Fruit fly (Drosophila melanogaster) whole organism, pupa: Measurements from ENCODE around the gene CG42464.

Source experiments
- CG10348 ChIP-seq: fragments of 200-800 bp; sonication (Bioruptor generic); IDR thresholded peaks from 2 replicates; pipeline ENCODE4 v1.3.6; 2022; ENCODE audit warnings: missing biosample characterization, missing genetic modification characterization
- CG12605 ChIP-seq: fragments of 200-800 bp; sonication (Bioruptor generic); IDR thresholded peaks from 2 replicates; pipeline ENCODE4 v1.3.6; 2022; ENCODE audit warnings: missing biosample characterization, missing genetic modification characterization
- CG13204 ChIP-seq: fragments of 200-800 bp; sonication (Bioruptor generic); optimal IDR thresholded peaks from 2 replicates; lab custom pipeline; 2018; ENCODE audit warnings: missing biosample characterization, mild to moderate bottlenecking, missing genetic modification characterization, moderate library complexity
- CG14655 ChIP-seq: fragments of 200-800 bp; sonication (Bioruptor generic); optimal IDR thresholded peaks from 3 replicates; lab custom pipeline; 2017; ENCODE audit warnings: mild to moderate bottlenecking, missing biosample characterization, missing genetic modification reagents, missing genetic modification characterization
- CG15710 ChIP-seq: fragments of 200-800 bp; sonication (Bioruptor generic); optimal IDR thresholded peaks from 2 replicates; lab custom pipeline; 2018; ENCODE audit warnings: missing biosample characterization, mild to moderate bottlenecking, missing genetic modification characterization, moderate library complexity
- CG17806 ChIP-seq: fragments of 200-800 bp; sonication (Bioruptor generic); optimal IDR thresholded peaks from 2 replicates; lab custom pipeline; 2018; ENCODE audit warnings: missing biosample characterization, mild to moderate bottlenecking, missing genetic modification characterization, moderate library complexity
- CG32121 ChIP-seq: fragments of 200-800 bp; sonication (Bioruptor generic); IDR thresholded peaks from 2 replicates; pipeline ENCODE4 v1.3.6; 2022; ENCODE audit warnings: missing biosample characterization, missing genetic modification characterization
- CG34367 ChIP-seq: fragments of 200-800 bp; sonication (Bioruptor generic); optimal IDR thresholded peaks from 2 replicates; lab custom pipeline; 2018; ENCODE audit warnings: missing biosample characterization, mild to moderate bottlenecking, missing genetic modification characterization
- CG4496 ChIP-seq: fragments of 200-800 bp; sonication (Bioruptor generic); IDR thresholded peaks from 3 replicates; pipeline ENCODE4 v1.3.6; 2022; ENCODE audit warnings: missing biosample characterization, missing genetic modification characterization
- CG8159 ChIP-seq: fragments of 200-800 bp; sonication (Bioruptor generic); optimal IDR thresholded peaks from 3 replicates; lab custom pipeline; 2018; ENCODE audit warnings: missing biosample characterization, mild to moderate bottlenecking, missing genetic modification characterization, moderate library complexity
- CG8301 ChIP-seq: fragments of 200-800 bp; sonication (Bioruptor generic); optimal IDR thresholded peaks from 2 replicates; lab custom pipeline; 2018; ENCODE audit warnings: missing biosample characterization, mild to moderate bottlenecking, missing genetic modification characterization
- CG9948 ChIP-seq: fragments of 200-800 bp; sonication (Bioruptor generic); optimal IDR thresholded peaks from 2 replicates; lab custom pipeline; 2018; ENCODE audit warnings: missing biosample characterization, mild to moderate bottlenecking, missing genetic modification characterization, moderate library complexity
- D1 ChIP-seq: fragments of 200-800 bp; sonication (Bioruptor generic); optimal IDR thresholded peaks from 2 replicates; lab custom pipeline; 2018; ENCODE audit warnings: missing biosample characterization, mild to moderate bottlenecking, missing genetic modification characterization, moderate library complexity
- EcR ChIP-seq: fragments of 200-800 bp; sonication (Bioruptor generic); optimal IDR thresholded peaks from 3 replicates; lab custom pipeline; 2019; ENCODE audit warnings: missing biosample characterization, missing genetic modification characterization, mild to moderate bottlenecking, moderate library complexity, missing genetic modification reagents
- Ets98B ChIP-seq: fragments of 200-800 bp; sonication (Bioruptor generic); IDR thresholded peaks from 2 replicates; pipeline ENCODE4 v1.3.6; 2022; ENCODE audit warnings: missing biosample characterization, missing genetic modification characterization
- Pif1A ChIP-seq: fragments of 200-800 bp; sonication (Bioruptor generic); optimal IDR thresholded peaks from 3 replicates; lab custom pipeline; 2016; ENCODE audit warnings: missing biosample characterization, missing genetic modification characterization
- Pif1B ChIP-seq: fragments of 200-800 bp; sonication (Bioruptor generic); optimal IDR thresholded peaks from 3 replicates; lab custom pipeline; 2016; ENCODE audit warnings: missing biosample characterization, missing genetic modification characterization
- Snoo ChIP-seq: fragments of 200-800 bp; sonication (Bioruptor generic); optimal IDR thresholded peaks from 3 replicates; lab custom pipeline; 2017; ENCODE audit warnings: missing biosample characterization, mild to moderate bottlenecking, missing genetic modification characterization, inconsistent platforms
- fd96Ca ChIP-seq: fragments of 200-800 bp; sonication (Bioruptor generic); IDR thresholded peaks from 3 replicates; pipeline ENCODE4 v1.3.6; 2022; ENCODE audit warnings: missing biosample characterization, missing genetic modification characterization
- gl ChIP-seq: fragments of 200-800 bp; sonication (Bioruptor generic); optimal IDR thresholded peaks from 2 replicates; lab custom pipeline; 2018; ENCODE audit warnings: missing biosample characterization, mild to moderate bottlenecking, missing genetic modification characterization
- rn ChIP-seq: fragments of 200-800 bp; sonication (Bioruptor generic); IDR thresholded peaks from 2 replicates; pipeline ENCODE4 v1.3.6; 2022; ENCODE audit warnings: missing biosample characterization, missing genetic modification characterization

CG42464 gene

dm6 chr2L:3698992-3699514 lies at the start of gene CG42464, which contains the start of gene CG10031:
TSS of gene CG42464 (plus strand) at chr2L:3699464.
TSS of gene CG10031 (minus strand) at chr2L:3699092.
- TF ChIP-seq CG32121 (GFP tag; lab: Robert Waterston, UW) (no peak), CG4496 (GFP tag; lab: Robert Waterston, UW) (no peak), fd96Ca (GFP tag; lab: Robert Waterston, UW) (no peak), rn (GFP tag; lab: Robert Waterston, UW) (no peak), Ets98B (no peak), Pif1A (GFP tag; lab: Kevin White, UChicago) (no peak), CG8159 (tag; lab: Kevin White, UChicago) (no peak), CG10348 (GFP tag; lab: Robert Waterston, UW) (no peak), CG17806 (no peak), CG12605 (GFP tag; lab: Robert Waterston, UW) (no peak), CG15710 (tag; lab: Kevin White, UChicago) (no peak), CG8301 (tag; lab: Kevin White, UChicago) (no peak), Pif1B (GFP tag; lab: Kevin White, UChicago) (no peak), CG13204 (no peak), gl (tag; lab: Kevin White, UChicago) (no peak), D1 (tag; lab: Kevin White, UChicago) (no peak), CG14655 (GFP tag; lab: Kevin White, UChicago) (no peak), CG9948 (no peak), EcR (no peak), Snoo (tag; lab: Kevin White, UChicago) (no peak)

- TF ChIP-seq CG17806 (no peak), CG10348 (GFP tag; lab: Robert Waterston, UW) (no peak), CG32121 (GFP tag; lab: Robert Waterston, UW) (no peak), CG8159 (tag; lab: Kevin White, UChicago) (no peak), Snoo (tag; lab: Kevin White, UChicago) (no peak)
Measured at dm6 chr2L:3654956-3655618, 44.2 kb upstream of the CG42464 start.

dm6 chr2L:3655698-3656105 lies 43.6 kb upstream of the CG42464 start:
- TF ChIP-seq CG12605 (GFP tag; lab: Robert Waterston, UW) (peak; percentile 98), D1 (tag; lab: Kevin White, UChicago) (peak; percentile 95), gl (tag; lab: Kevin White, UChicago) (peak; percentile 97), CG10348 (GFP tag; lab: Robert Waterston, UW) (peak; percentile 91), rn (GFP tag; lab: Robert Waterston, UW) (peak; percentile 97), Pif1A (GFP tag; lab: Kevin White, UChicago) (peak; percentile 99), CG34367 (peak; percentile 97), CG4496 (GFP tag; lab: Robert Waterston, UW) (peak; percentile 99), CG14655 (GFP tag; lab: Kevin White, UChicago) (peak; percentile 98), CG13204 (peak; percentile 93), CG8159 (tag; lab: Kevin White, UChicago) (peak; percentile 98), CG9948 (peak; percentile 98), Snoo (tag; lab: Kevin White, UChicago) (peak; percentile 99), CG15710 (tag; lab: Kevin White, UChicago) (peak; percentile 98), CG17806 (peak; percentile 98), Pif1B (GFP tag; lab: Kevin White, UChicago) (peak; percentile 99), fd96Ca (GFP tag; lab: Robert Waterston, UW) (peak; percentile 99), EcR (peak; percentile 68), CG32121 (GFP tag; lab: Robert Waterston, UW) (peak; percentile 98), CG8301 (tag; lab: Kevin White, UChicago) (peak; percentile 99), Ets98B (peak; percentile 99)

- TF ChIP-seq CG32121 (GFP tag; lab: Robert Waterston, UW) (peak; percentile 15; the same call in 1 of the 2 replicates), CG17806 (peak; percentile 2), Pif1A (GFP tag; lab: Kevin White, UChicago) (no peak), Ets98B (peak; percentile 6; the same call in 1 of the 2 replicates)
Measured at dm6 chr2L:3656667-3657066, 42.6 kb upstream of the CG42464 start, which contains the start of gene for. TSS of gene for (minus strand) at chr2L:3656953.

dm6 chr2L:3657349-3658142 lies 41.7 kb upstream of the CG42464 start:
- TF ChIP-seq CG12605 (GFP tag; lab: Robert Waterston, UW): no peak
- TF ChIP-seq Snoo (tag; lab: Kevin White, UChicago): no peak
- TF ChIP-seq CG8301 (tag; lab: Kevin White, UChicago): peak; percentile 41
- no peak for TF ChIP-seq gl (tag; lab: Kevin White, UChicago)
- no peak for TF ChIP-seq CG13204
- TF ChIP-seq CG8159 (tag; lab: Kevin White, UChicago): peak; percentile 53
- peak; percentile 43 for TF ChIP-seq D1 (tag; lab: Kevin White, UChicago)
- no peak for TF ChIP-seq fd96Ca (GFP tag; lab: Robert Waterston, UW)
- peak; percentile 43 for TF ChIP-seq CG15710 (tag; lab: Kevin White, UChicago)
- TF ChIP-seq rn (GFP tag; lab: Robert Waterston, UW): no peak
- 0 out of 2 replicates have a peak, but pooled peaks have one; percentile 53 for TF ChIP-seq Ets98B
- peak; percentile 29 for TF ChIP-seq CG9948
- TF ChIP-seq CG10348 (GFP tag; lab: Robert Waterston, UW): no peak
- no peak for TF ChIP-seq EcR
- peak; percentile 11 for TF ChIP-seq CG17806
- TF ChIP-seq CG34367: no peak
- no peak for TF ChIP-seq Pif1A (GFP tag; lab: Kevin White, UChicago)
- no peak for TF ChIP-seq Pif1B (GFP tag; lab: Kevin White, UChicago)
- TF ChIP-seq CG32121 (GFP tag; lab: Robert Waterston, UW): peak; percentile 36; the same call in 1 of the 2 replicates
- TF ChIP-seq CG14655 (GFP tag; lab: Kevin White, UChicago): peak; percentile 51
- TF ChIP-seq CG4496 (GFP tag; lab: Robert Waterston, UW): 0 out of 3 replicates have a peak, but pooled peaks have one; percentile 40
- TF ChIP-seq, all 21 proteins: peak for 10
